Fruit fly (Drosophila melanogaster): ENCODE data around the gene CG7299.

DNA sequence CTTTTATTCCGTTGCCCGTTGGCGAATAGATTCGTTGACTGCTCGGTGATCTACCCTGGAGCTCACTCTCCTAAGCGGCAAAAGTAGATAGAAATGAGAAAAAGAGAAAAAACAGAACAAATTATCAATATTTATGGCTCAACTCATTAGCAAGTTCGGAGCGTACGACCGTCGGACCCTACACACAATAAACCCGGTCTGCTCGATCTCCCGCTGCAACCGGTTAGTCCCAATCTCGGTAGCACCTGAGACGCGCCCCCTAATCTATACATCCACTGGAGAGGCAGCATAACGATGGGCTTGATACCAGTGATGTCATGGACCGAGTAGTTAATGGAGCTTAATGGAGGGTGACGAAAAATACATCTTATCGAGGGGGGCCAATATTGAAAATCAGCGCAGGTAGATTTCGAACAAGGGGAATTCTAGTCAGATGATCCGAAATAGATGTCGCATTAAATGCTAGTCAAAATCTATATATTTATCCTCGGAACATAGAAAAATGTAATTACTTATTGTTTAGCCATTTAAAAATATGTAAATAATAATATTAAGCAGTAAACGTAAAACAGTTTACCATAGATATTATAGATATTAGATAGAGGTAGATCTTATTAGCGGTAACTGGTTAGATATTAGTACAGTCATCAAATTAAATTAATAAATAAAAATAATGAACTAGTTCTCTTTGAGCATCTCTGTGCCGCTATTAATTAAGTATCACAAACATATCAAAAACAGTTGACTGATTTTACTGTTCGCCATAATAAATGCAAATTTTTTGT lies 3.0 kb upstream of the CG7299 start, which contains the start of gene CG7296:
- no peak for TF ChIP-seq Gug (GFP tag; IDR thresholded peaks at IDR 0.05)
- TF ChIP-seq CG34406 (GFP tag; optimal IDR thresholded peaks at IDR 0.05) = no peak
- no peak for TF ChIP-seq CG16779 (tag; optimal IDR thresholded peaks at IDR 0.05)
- no peak for TF ChIP-seq CG6808 (GFP tag; optimal IDR thresholded peaks at IDR 0.05)
- no peak for TF ChIP-seq vri (GFP tag; optimal IDR thresholded peaks at IDR 0.05)
- no peak for TF ChIP-seq Sox15 (GFP tag; optimal IDR thresholded peaks at IDR 0.05)
- TF ChIP-seq Lpt (GFP tag; optimal IDR thresholded peaks at IDR 0.05) = no peak
- no peak for TF ChIP-seq CG6276 (GFP tag; optimal IDR thresholded peaks at IDR 0.05)
- TF ChIP-seq Hr39 (GFP tag; optimal IDR thresholded peaks at IDR 0.05) = no peak
- TF ChIP-seq CG6792 (GFP tag; optimal IDR thresholded peaks at IDR 0.05) = no peak
- TF ChIP-seq CG6163 (GFP tag; IDR thresholded peaks at IDR 0.05) = no peak
- no peak for TF ChIP-seq achi (GFP tag; optimal IDR thresholded peaks at IDR 0.05)
